Fruit fly (Drosophila melanogaster) whole organism, embryonic: ENCODE data around the gene AANATL7.
A peak's percentile ranks its signal among the peaks of the same experiment; 100 is the strongest.

Source experiments
- Abd-B ChIP-seq: fragments of 200-800 bp; sonication (Bioruptor generic); optimal IDR thresholded peaks from 2 replicates; lab custom pipeline; 2018; ENCODE audit warnings: missing biosample characterization, mild to moderate bottlenecking, missing genetic modification characterization, moderate library complexity
- Adf1 ChIP-seq: fragments of 200-800 bp; sonication (Bioruptor generic); IDR thresholded peaks from 2 replicates; pipeline ENCODE4 v1.3.6; 2022; ENCODE audit warnings: missing biosample characterization, missing genetic modification characterization
- BtbVII ChIP-seq: fragments of 200-800 bp; sonication (Bioruptor generic); optimal IDR thresholded peaks from 3 replicates; lab custom pipeline; 2017; ENCODE audit warnings: missing biosample characterization, mild to moderate bottlenecking, missing genetic modification characterization
- C15 ChIP-seq: fragments of 200-800 bp; sonication (Bioruptor generic); IDR thresholded peaks from 3 replicates; pipeline ENCODE4 v1.3.6; 2022; ENCODE audit warnings: missing biosample characterization, missing genetic modification characterization
- CG10565 ChIP-seq: fragments of 200-800 bp; sonication (Bioruptor generic); optimal IDR thresholded peaks from 3 replicates; lab custom pipeline; 2016; ENCODE audit warnings: missing biosample characterization, mild to moderate bottlenecking, missing genetic modification characterization
- CG12219 ChIP-seq: fragments of 200-800 bp; sonication (Bioruptor generic); optimal IDR thresholded peaks from 3 replicates; lab custom pipeline; 2018; ENCODE audit warnings: missing biosample characterization, mild to moderate bottlenecking, missing genetic modification characterization
- CG13123 ChIP-seq: fragments of 200-800 bp; sonication (Bioruptor generic); optimal IDR thresholded peaks from 2 replicates; lab custom pipeline; 2016; ENCODE audit warnings: missing biosample characterization, missing genetic modification characterization
- CG13287 ChIP-seq: fragments of 200-800 bp; sonication (Bioruptor generic); IDR thresholded peaks from 2 replicates; pipeline ENCODE4 v1.3.6; 2022; ENCODE audit warnings: missing biosample characterization, missing genetic modification characterization; ENCODE audit not compliant: partially characterized antibody
- CG14667 ChIP-seq: fragments of 200-800 bp; sonication (Bioruptor generic); IDR thresholded peaks from 2 replicates; pipeline ENCODE4 v1.3.6; 2022; ENCODE audit warnings: missing biosample characterization, missing genetic modification characterization
- CG14710 ChIP-seq: fragments of 200-800 bp; sonication (Bioruptor generic); optimal IDR thresholded peaks from 3 replicates; lab custom pipeline; 2019; ENCODE audit warnings: missing biosample characterization, mild to moderate bottlenecking, missing genetic modification characterization, moderate library complexity
- CG1529 ChIP-seq: fragments of 200-800 bp; sonication (Bioruptor generic); optimal IDR thresholded peaks from 3 replicates; lab custom pipeline; 2018; ENCODE audit warnings: missing biosample characterization, missing genetic modification characterization
- CG17361 ChIP-seq: fragments of 200-800 bp; sonication (Bioruptor generic); IDR thresholded peaks from 3 replicates; pipeline ENCODE4 v1.3.6; 2022; ENCODE audit warnings: missing biosample characterization, missing genetic modification characterization
- CG17912 ChIP-seq: fragments of 200-800 bp; sonication (Bioruptor generic); optimal IDR thresholded peaks from 2 replicates; lab custom pipeline; 2018; ENCODE audit warnings: missing biosample characterization, mild to moderate bottlenecking, missing genetic modification characterization
- CG2120 ChIP-seq: fragments of 200-800 bp; sonication (Bioruptor generic); optimal IDR thresholded peaks from 3 replicates; lab custom pipeline; 2016; ENCODE audit warnings: missing biosample characterization, missing genetic modification characterization
- CG30020 ChIP-seq: fragments of 200-800 bp; optimal IDR thresholded peaks from 2 replicates; lab custom pipeline; 2019; ENCODE audit warnings: missing biosample characterization, mild to moderate bottlenecking, missing genetic modification characterization, moderate library complexity
- CG4617 ChIP-seq: fragments of 200-800 bp; sonication (Bioruptor generic); optimal IDR thresholded peaks from 3 replicates; lab custom pipeline; 2016; ENCODE audit warnings: missing biosample characterization, missing genetic modification characterization, borderline replicate concordance
- CG4707 ChIP-seq: fragments of 200-800 bp; sonication (Bioruptor generic); optimal IDR thresholded peaks from 2 replicates; lab custom pipeline; 2018; ENCODE audit warnings: missing biosample characterization, mild to moderate bottlenecking, missing genetic modification characterization, moderate library complexity
- CG7372 ChIP-seq: fragments of 200-800 bp; sonication (Bioruptor generic); IDR thresholded peaks from 2 replicates; pipeline ENCODE4 v1.3.6; 2022; ENCODE audit warnings: missing biosample characterization, missing genetic modification characterization
- CG8290 ChIP-seq, 3 experiments: fragments of 200-800 bp; sonication (Bioruptor generic); optimal IDR thresholded peaks; 2 replicates each; lab custom pipeline; 2016 to 2019; ENCODE audit warnings: missing biosample characterization in 3 of 3, missing genetic modification characterization in 3 of 3, mild to moderate bottlenecking in 2 of 3, moderate library complexity in 1 of 3
- CG8924 ChIP-seq: fragments of 200-800 bp; optimal IDR thresholded peaks from 3 replicates; lab custom pipeline; 2019; ENCODE audit warnings: missing biosample characterization, mild to moderate bottlenecking, missing genetic modification characterization, moderate library complexity
- CG9727 ChIP-seq: fragments of 200-800 bp; sonication (Bioruptor generic); optimal IDR thresholded peaks from 3 replicates; lab custom pipeline; 2017; ENCODE audit warnings: missing biosample characterization, mild to moderate bottlenecking, missing genetic modification characterization
- CoRest ChIP-seq: fragments of 200-800 bp; sonication (Bioruptor generic); optimal IDR thresholded peaks from 3 replicates; lab custom pipeline; 2018; ENCODE audit warnings: missing biosample characterization, mild to moderate bottlenecking, missing genetic modification characterization, moderate library complexity
- ERR ChIP-seq: fragments of 200-800 bp; sonication (Bioruptor generic); optimal IDR thresholded peaks from 2 replicates; lab custom pipeline; 2016; ENCODE audit warnings: missing biosample characterization, missing genetic modification characterization
- HHEX ChIP-seq: fragments of 200-800 bp; sonication (Bioruptor generic); optimal IDR thresholded peaks from 3 replicates; lab custom pipeline; 2017; ENCODE audit warnings: missing biosample characterization, mild to moderate bottlenecking, missing genetic modification characterization, missing genetic modification reagents
- Mad ChIP-seq: fragments of 200-800 bp; sonication (Bioruptor generic); optimal IDR thresholded peaks from 2 replicates; lab custom pipeline; 2016; ENCODE audit warnings: missing biosample characterization, missing genetic modification characterization
- Nf-YA ChIP-seq: fragments of 200-800 bp; sonication (Bioruptor generic); IDR thresholded peaks from 2 replicates; pipeline ENCODE4 v1.3.6; 2022; ENCODE audit warnings: missing biosample characterization, missing genetic modification characterization
- Opbp ChIP-seq: fragments of 200-800 bp; sonication (Bioruptor generic); IDR thresholded peaks from 3 replicates; pipeline ENCODE4 v1.3.6; 2022; ENCODE audit warnings: missing biosample characterization, missing genetic modification characterization; ENCODE audit not compliant: partially characterized antibody
- Ravus ChIP-seq: fragments of 200-800 bp; sonication (Bioruptor generic); IDR thresholded peaks from 2 replicates; pipeline ENCODE4 v1.3.6; 2022; ENCODE audit warnings: missing biosample characterization, missing genetic modification characterization
- Rfx ChIP-seq: fragments of 200-800 bp; sonication (Bioruptor generic); IDR thresholded peaks from 2 replicates; pipeline ENCODE4 v1.3.6; 2022; ENCODE audit warnings: missing biosample characterization, missing genetic modification characterization
- ash1 ChIP-seq: fragments of 200-800 bp; sonication (Bioruptor generic); optimal IDR thresholded peaks from 2 replicates; lab custom pipeline; 2018; ENCODE audit warnings: missing biosample characterization, mild to moderate bottlenecking, missing genetic modification characterization
- ato ChIP-seq: fragments of 200-800 bp; sonication (Bioruptor generic); IDR thresholded peaks from 2 replicates; pipeline ENCODE4 v1.3.6; 2022; ENCODE audit warnings: missing biosample characterization, missing genetic modification characterization; ENCODE audit not compliant: partially characterized antibody
- cato ChIP-seq: fragments of 200-800 bp; sonication (Bioruptor generic); optimal IDR thresholded peaks from 2 replicates; lab custom pipeline; 2016; ENCODE audit warnings: missing biosample characterization, missing genetic modification characterization, borderline replicate concordance
- cg ChIP-seq: fragments of 200-800 bp; sonication (Bioruptor generic); optimal IDR thresholded peaks from 3 replicates; lab custom pipeline; 2019; ENCODE audit warnings: missing biosample characterization, mild to moderate bottlenecking, missing genetic modification characterization, moderate library complexity
- chm ChIP-seq: fragments of 200-800 bp; sonication (Bioruptor generic); IDR thresholded peaks from 2 replicates; pipeline ENCODE4 v1.3.6; 2022; ENCODE audit warnings: missing biosample characterization, missing genetic modification characterization
- en ChIP-seq: fragments of 200-800 bp; sonication (Bioruptor generic); optimal IDR thresholded peaks from 2 replicates; lab custom pipeline; 2016; ENCODE audit warnings: missing biosample characterization, missing genetic modification characterization
- eyg ChIP-seq: fragments of 200-800 bp; sonication (Bioruptor generic); optimal IDR thresholded peaks from 3 replicates; lab custom pipeline; 2016; ENCODE audit warnings: missing biosample characterization, missing genetic modification characterization
- fd96Cb ChIP-seq: fragments of 200-800 bp; sonication (Bioruptor generic); optimal IDR thresholded peaks from 2 replicates; lab custom pipeline; 2018; ENCODE audit warnings: missing biosample characterization, mild to moderate bottlenecking, missing genetic modification characterization, moderate library complexity
- gcm2 ChIP-seq: fragments of 200-800 bp; sonication (Bioruptor generic); optimal IDR thresholded peaks from 2 replicates; lab custom pipeline; 2016; ENCODE audit warnings: missing biosample characterization, missing genetic modification characterization
- ken ChIP-seq: fragments of 200-800 bp; sonication (Bioruptor generic); IDR thresholded peaks from 3 replicates; pipeline ENCODE4 v1.3.6; 2022; ENCODE audit warnings: missing biosample characterization, missing genetic modification characterization
- luna ChIP-seq: fragments of 200-800 bp; sonication (Bioruptor generic); optimal IDR thresholded peaks from 2 replicates; lab custom pipeline; 2016; ENCODE audit warnings: missing biosample characterization, missing genetic modification characterization
- mam ChIP-seq: fragments of 200-800 bp; sonication (Bioruptor generic); optimal IDR thresholded peaks from 3 replicates; lab custom pipeline; 2016; ENCODE audit warnings: missing biosample characterization, missing genetic modification characterization
- nerfin-2 ChIP-seq: fragments of 200-800 bp; sonication (Bioruptor generic); IDR thresholded peaks from 2 replicates; pipeline ENCODE4 v1.3.6; 2022; ENCODE audit warnings: missing biosample characterization, missing genetic modification characterization; ENCODE audit not compliant: partially characterized antibody
- prd ChIP-seq, 3 experiments: fragments of >200 bp in 2 of 3; fragments of 200-800 bp in 1 of 3; sonication (Bioruptor generic) in 1 of 3; optimal IDR thresholded peaks in 2 of 3; IDR thresholded peaks in 1 of 3; 2 replicates in 2 of 3; 3 replicates in 1 of 3; pipeline versions ENCODE4 v1.3.6 to Lab custom; 2017 to 2022; ENCODE audit warnings: missing biosample characterization in 1 of 3, missing genetic modification characterization in 1 of 3
- rib ChIP-seq: fragments of 200-800 bp; sonication (Bioruptor generic); IDR thresholded peaks from 2 replicates; pipeline ENCODE4 v1.3.6; 2022; ENCODE audit warnings: missing biosample characterization, missing genetic modification characterization
- so ChIP-seq: fragments of 200-800 bp; sonication (Bioruptor generic); IDR thresholded peaks from 3 replicates; pipeline ENCODE4 v1.3.6; 2022; ENCODE audit warnings: missing biosample characterization, missing genetic modification characterization
- tin ChIP-seq: fragments of 200-800 bp; sonication (Bioruptor generic); optimal IDR thresholded peaks from 3 replicates; lab custom pipeline; 2016; ENCODE audit warnings: missing biosample characterization, missing genetic modification characterization
- usp ChIP-seq: fragments of >200 bp; optimal IDR thresholded peaks from 2 replicates; lab custom pipeline; 2017; ENCODE audit warnings: missing biosample characterization, missing genetic modification characterization
- zen ChIP-seq: fragments of 200-800 bp; sonication (Bioruptor generic); optimal IDR thresholded peaks from 3 replicates; lab custom pipeline; 2018; ENCODE audit warnings: missing biosample characterization, mild to moderate bottlenecking, missing genetic modification characterization, moderate library complexity
- zf30C ChIP-seq: fragments of 200-800 bp; sonication (Bioruptor generic); optimal IDR thresholded peaks from 3 replicates; lab custom pipeline; 2018; ENCODE audit warnings: missing biosample characterization, mild to moderate bottlenecking, missing genetic modification characterization

Gene AANATL7

dm6 chrX:2619651-2620050 lies 38.9 kb downstream of the AANATL7 start, which contains the start of the genes Tsp3A and Seipin (continued):
- TF ChIP-seq CG30020 (tag; lab: Kevin White, UChicago) (peak; percentile 37), chm (GFP tag; lab: Robert Waterston, UW) (peak; percentile 93), CG1529 (GFP tag; lab: Kevin White, UChicago) (peak; percentile 48), Abd-B (GFP tag; lab: Kevin White, UChicago) (peak; percentile 65), CoRest (tag; lab: Kevin White, UChicago) (peak; percentile 82), Mad (GFP tag; lab: Kevin White, UChicago) (peak; percentile 78), tin (peak; percentile 65), CG4707 (GFP tag; lab: Kevin White, UChicago) (peak; percentile 39), CG9727 (GFP tag; lab: Kevin White, UChicago) (peak; percentile 80), ash1 (peak; percentile 69), CG10565 (GFP tag; lab: Kevin White, UChicago) (no peak), Ravus (GFP tag; lab: Robert Waterston, UW) (peak; percentile 41), Rfx (GFP tag; lab: Robert Waterston, UW) (peak; percentile 96), CG2120 (GFP tag; lab: Kevin White, UChicago) (peak; percentile 94), cato (peak; percentile 56), gcm2 (GFP tag; lab: Kevin White, UChicago) (peak; percentile 58), cg (GFP tag; lab: Kevin White, UChicago) (no peak), CG8290 (GFP tag; optimal IDR thresholded peaks at IDR 0.05; lab: Kevin White, UChicago) (peak; percentile 35), CG8290 (tag; optimal IDR thresholded peaks at IDR 0.05; lab: Kevin White, UChicago) (peak in 1 of 2 experiments; percentile 98), ERR (GFP tag; lab: Kevin White, UChicago) (peak; percentile 82), prd (optimal IDR thresholded peaks at IDR 0.05; lab: Kevin White, UChicago) (no peak), prd (GFP tag; IDR thresholded peaks at IDR 0.05; lab: Robert Waterston, UW) (peak; percentile 88), mam (GFP tag; lab: Kevin White, UChicago) (peak; percentile 84), CG17361 (GFP tag; lab: Robert Waterston, UW) (peak; percentile 78), fd96Cb (tag; lab: Kevin White, UChicago) (peak; percentile 70), CG17912 (no peak), Nf-YA (peak; percentile 67), CG14710 (tag; lab: Kevin White, UChicago) (peak; percentile 56), zf30C (GFP tag; lab: Kevin White, UChicago) (peak; percentile 66), CG7372 (GFP tag; lab: Robert Waterston, UW) (peak; percentile 87), zen (tag; lab: Kevin White, UChicago) (peak; percentile 38), rib (GFP tag; lab: Robert Waterston, UW) (peak; percentile 86), HHEX (GFP tag; lab: Kevin White, UChicago) (peak; percentile 91), BtbVII (GFP tag; lab: Kevin White, UChicago) (peak; percentile 89), Adf1 (GFP tag; lab: Robert Waterston, UW) (peak; percentile 68), eyg (GFP tag; lab: Kevin White, UChicago) (peak; percentile 86), en (GFP tag; lab: Kevin White, UChicago) (peak; percentile 52), CG8924 (tag; lab: Kevin White, UChicago) (peak; percentile 81), CG13123 (peak; percentile 33), luna (GFP tag; lab: Kevin White, UChicago) (peak; percentile 60), CG14667 (GFP tag; lab: Robert Waterston, UW) (peak; percentile 76), CG13287 (peak; percentile 70), CG4617 (peak; percentile 73), so (peak; percentile 75), ato (peak; percentile 54; the same call in 1 of the 2 replicates), Opbp (GFP tag; lab: Robert Waterston, UW) (no peak; the same call in 2 of the 3 replicates), C15 (GFP tag; lab: Robert Waterston, UW) (peak; percentile 62; the same call in 1 of the 3 replicates), nerfin-2 (GFP tag; lab: Robert Waterston, UW) (0 out of 2 replicates have a peak, but pooled peaks have one; percentile 62), ken (GFP tag; lab: Robert Waterston, UW) (peak; percentile 82; the same call in 2 of the 3 replicates), usp (GFP tag; lab: Kevin White, UChicago) (no peak), CG12219 (GFP tag; lab: Kevin White, UChicago) (peak; percentile 83)
